Fruit fly (Drosophila melanogaster) whole organism, embryonic: ENCODE data around the gene MTPAP.

ENCODE experiments used
- ATbp ChIP-seq: fragments of 200-800 bp; sonication (Bioruptor generic); optimal IDR thresholded peaks from 2 replicates; lab custom pipeline; 2017; ENCODE audit warnings: missing biosample characterization, mild to moderate bottlenecking, missing genetic modification characterization, missing genetic modification reagents
- Ada2b ChIP-seq: fragments of 200-800 bp; sonication (Bioruptor generic); IDR thresholded peaks from 2 replicates; pipeline ENCODE4 v1.3.6; 2022; ENCODE audit warnings: missing biosample characterization, missing genetic modification characterization
- Antp ChIP-seq: fragments of 200-800 bp; sonication (Bioruptor generic); optimal IDR thresholded peaks from 3 replicates; lab custom pipeline; 2016; ENCODE audit warnings: missing biosample characterization, missing genetic modification characterization
- BEAF-32 ChIP-seq: fragments of 200-800 bp; sonication (Bioruptor generic); optimal IDR thresholded peaks from 3 replicates; lab custom pipeline; 2017; ENCODE audit warnings: missing biosample characterization, missing genetic modification characterization, mild to moderate bottlenecking, moderate library complexity, missing genetic modification reagents
- CG10267 ChIP-seq: fragments of 200-800 bp; sonication (Bioruptor generic); optimal IDR thresholded peaks from 2 replicates; lab custom pipeline; 2018; ENCODE audit warnings: missing biosample characterization, mild to moderate bottlenecking, missing genetic modification characterization, moderate library complexity
- CG12391 ChIP-seq: fragments of 200-800 bp; sonication (Bioruptor generic); optimal IDR thresholded peaks from 3 replicates; lab custom pipeline; 2018; ENCODE audit warnings: missing biosample characterization, mild to moderate bottlenecking, missing genetic modification characterization, moderate library complexity
- CG13296 ChIP-seq: fragments of 200-800 bp; sonication (Bioruptor generic); optimal IDR thresholded peaks from 3 replicates; lab custom pipeline; 2018; ENCODE audit warnings: missing biosample characterization, mild to moderate bottlenecking, missing genetic modification characterization
- CG14050 ChIP-seq: fragments of 200-800 bp; sonication (Bioruptor generic); IDR thresholded peaks from 3 replicates; pipeline ENCODE4 v1.3.6; 2022; ENCODE audit warnings: missing biosample characterization, missing genetic modification characterization
- CG14710 ChIP-seq: fragments of 200-800 bp; sonication (Bioruptor generic); optimal IDR thresholded peaks from 3 replicates; lab custom pipeline; 2019; ENCODE audit warnings: missing biosample characterization, mild to moderate bottlenecking, missing genetic modification characterization, moderate library complexity
- CG17186 ChIP-seq: fragments of 200-800 bp; sonication (Bioruptor generic); optimal IDR thresholded peaks from 3 replicates; lab custom pipeline; 2017; ENCODE audit warnings: missing biosample characterization, missing genetic modification reagents, missing genetic modification characterization
- CG2712 ChIP-seq: fragments of 200-800 bp; optimal IDR thresholded peaks from 3 replicates; lab custom pipeline; 2019; ENCODE audit warnings: missing biosample characterization, mild to moderate bottlenecking, missing genetic modification characterization, moderate library complexity
- CG2875 ChIP-seq: fragments of 200-800 bp; sonication (Bioruptor generic); optimal IDR thresholded peaks from 2 replicates; lab custom pipeline; 2017; ENCODE audit warnings: missing biosample characterization, mild to moderate bottlenecking, missing genetic modification characterization, missing genetic modification reagents
- CG30020 ChIP-seq: fragments of 200-800 bp; optimal IDR thresholded peaks from 2 replicates; lab custom pipeline; 2019; ENCODE audit warnings: missing biosample characterization, mild to moderate bottlenecking, missing genetic modification characterization, moderate library complexity
- CG31365 ChIP-seq: fragments of 200-800 bp; sonication (Bioruptor generic); optimal IDR thresholded peaks from 2 replicates; lab custom pipeline; 2018; ENCODE audit warnings: missing biosample characterization, mild to moderate bottlenecking, missing genetic modification characterization
- CG33213 ChIP-seq: fragments of 200-800 bp; sonication (Bioruptor generic); optimal IDR thresholded peaks from 3 replicates; lab custom pipeline; 2016; ENCODE audit warnings: missing biosample characterization, missing genetic modification characterization
- CG6254 ChIP-seq: fragments of 200-800 bp; sonication (Bioruptor generic); optimal IDR thresholded peaks from 3 replicates; lab custom pipeline; 2017; ENCODE audit warnings: mild to moderate bottlenecking, missing biosample characterization, missing genetic modification reagents, missing genetic modification characterization
- CG6854 ChIP-seq: fragments of 200-800 bp; sonication (Bioruptor generic); optimal IDR thresholded peaks from 3 replicates; lab custom pipeline; 2017; ENCODE audit warnings: missing biosample characterization, mild to moderate bottlenecking, missing genetic modification characterization
- CG7928 ChIP-seq: fragments of 200-800 bp; sonication (Bioruptor generic); optimal IDR thresholded peaks from 2 replicates; lab custom pipeline; 2017; ENCODE audit warnings: missing biosample characterization, mild to moderate bottlenecking, missing genetic modification characterization
- CG8388 ChIP-seq: fragments of 200-800 bp; sonication (Bioruptor generic); optimal IDR thresholded peaks from 2 replicates; lab custom pipeline; 2019; ENCODE audit warnings: missing biosample characterization, mild to moderate bottlenecking, missing genetic modification characterization, moderate library complexity
- CG9932 ChIP-seq: fragments of 200-800 bp; sonication (Bioruptor generic); IDR thresholded peaks from 2 replicates; pipeline ENCODE4 v1.3.6; 2022; ENCODE audit warnings: missing biosample characterization, missing genetic modification characterization
- CHES-1-like ChIP-seq: fragments of 200-800 bp; sonication (Bioruptor generic); optimal IDR thresholded peaks from 2 replicates; lab custom pipeline; 2016; ENCODE audit warnings: missing biosample characterization, missing genetic modification characterization
- CoRest ChIP-seq: fragments of 200-800 bp; sonication (Bioruptor generic); optimal IDR thresholded peaks from 3 replicates; lab custom pipeline; 2018; ENCODE audit warnings: missing biosample characterization, mild to moderate bottlenecking, missing genetic modification characterization, moderate library complexity
- D ChIP-seq, 2 experiments: fragments of 200-800 bp in 1 of 2; fragments of >200 bp in 1 of 2; sonication (Bioruptor generic) in 1 of 2; optimal IDR thresholded peaks; 2 replicates in 1 of 2; 3 replicates in 1 of 2; lab custom pipeline; 2017; ENCODE audit warnings: mild to moderate bottlenecking in 1 of 2, missing biosample characterization in 1 of 2, missing genetic modification characterization in 1 of 2, missing genetic modification reagents in 1 of 2
- Dref ChIP-seq: fragments of 200-800 bp; sonication (Bioruptor generic); IDR thresholded peaks from 2 replicates; pipeline ENCODE4 v1.3.6; 2022; ENCODE audit warnings: missing biosample characterization, missing genetic modification characterization
- ERR ChIP-seq: fragments of 200-800 bp; sonication (Bioruptor generic); optimal IDR thresholded peaks from 2 replicates; lab custom pipeline; 2016; ENCODE audit warnings: missing biosample characterization, missing genetic modification characterization
- Mrtf ChIP-seq: fragments of 200-800 bp; sonication (Bioruptor generic); IDR thresholded peaks from 3 replicates; pipeline ENCODE4 v1.3.6; 2022; ENCODE audit warnings: missing biosample characterization, missing genetic modification characterization
- Oaz ChIP-seq: fragments of 200-800 bp; sonication (Bioruptor generic); IDR thresholded peaks from 2 replicates; pipeline ENCODE4 v1.3.6; 2022; ENCODE audit warnings: missing biosample characterization, missing genetic modification characterization
- Side ChIP-seq: fragments of 200-800 bp; sonication (Bioruptor generic); optimal IDR thresholded peaks from 2 replicates; lab custom pipeline; 2016; ENCODE audit warnings: missing biosample characterization, missing genetic modification characterization
- Taf1 ChIP-seq: fragments of 200-800 bp; sonication (Bioruptor generic); IDR thresholded peaks from 2 replicates; pipeline ENCODE4 v1.3.6; 2022; ENCODE audit warnings: missing biosample characterization, missing genetic modification characterization
- Trl ChIP-seq, 3 experiments: fragments of >200 bp in 2 of 3; fragments of 200-800 bp in 1 of 3; sonication (Bioruptor generic) in 1 of 3; optimal IDR thresholded peaks; 2 replicates in 1 of 3; 3 replicates in 2 of 3; lab custom pipeline; 2016 to 2017; ENCODE audit warnings: missing biosample characterization in 1 of 3, missing genetic modification characterization in 1 of 3
- Usf ChIP-seq: fragments of 200-800 bp; sonication (Bioruptor generic); optimal IDR thresholded peaks from 2 replicates; lab custom pipeline; 2017; ENCODE audit warnings: missing genotype, missing biosample characterization, missing genetic modification characterization
- eve ChIP-seq, 2 experiments: fragments of >200 bp; optimal IDR thresholded peaks; 2 replicates each; lab custom pipeline; 2017; ENCODE audit warnings: missing biosample characterization in 2 of 2, missing genetic modification characterization in 2 of 2
- gcm2 ChIP-seq: fragments of 200-800 bp; sonication (Bioruptor generic); optimal IDR thresholded peaks from 2 replicates; lab custom pipeline; 2016; ENCODE audit warnings: missing biosample characterization, missing genetic modification characterization
- gfzf ChIP-seq: fragments of 200-800 bp; sonication (Bioruptor generic); optimal IDR thresholded peaks from 2 replicates; lab custom pipeline; 2016; ENCODE audit warnings: missing biosample characterization, mild to moderate bottlenecking, missing genetic modification characterization, moderate library complexity
- gro ChIP-seq: fragments of 200-800 bp; sonication (Bioruptor generic); optimal IDR thresholded peaks from 2 replicates; lab custom pipeline; 2016; ENCODE audit warnings: missing biosample characterization, missing genetic modification characterization
- gt ChIP-seq: fragments of 200-800 bp; sonication (Bioruptor generic); IDR thresholded peaks from 2 replicates; pipeline ENCODE4 v1.3.6; 2022; ENCODE audit warnings: missing biosample characterization, missing genetic modification characterization
- hbn ChIP-seq: fragments of 200-800 bp; sonication (Bioruptor generic); IDR thresholded peaks from 2 replicates; pipeline ENCODE4 v1.3.6; 2022; ENCODE audit warnings: missing biosample characterization, missing genetic modification characterization; ENCODE audit not compliant: partially characterized antibody
- kah ChIP-seq: fragments of 200-800 bp; sonication (Bioruptor generic); optimal IDR thresholded peaks from 2 replicates; lab custom pipeline; 2018; ENCODE audit warnings: missing biosample characterization, mild to moderate bottlenecking, missing genetic modification characterization
- lbe ChIP-seq: fragments of 200-800 bp; sonication (Bioruptor generic); optimal IDR thresholded peaks from 2 replicates; lab custom pipeline; 2016; ENCODE audit warnings: missing biosample characterization, mild to moderate bottlenecking, missing genetic modification characterization
- lola ChIP-seq, 3 experiments: fragments of >200 bp in 2 of 3; fragments of 200-800 bp in 1 of 3; sonication (Bioruptor generic) in 1 of 3; optimal IDR thresholded peaks; 2 replicates each; lab custom pipeline; 2017 to 2019; ENCODE audit warnings: missing biosample characterization in 3 of 3, missing genetic modification characterization in 3 of 3, mild to moderate bottlenecking in 1 of 3, moderate library complexity in 1 of 3
- nom ChIP-seq: fragments of 200-800 bp; sonication (Bioruptor generic); optimal IDR thresholded peaks from 2 replicates; lab custom pipeline; 2017; ENCODE audit warnings: missing biosample characterization, missing genetic modification characterization, mild to moderate bottlenecking, moderate library complexity, missing genetic modification reagents
- pfk ChIP-seq: fragments of 200-800 bp; sonication (Bioruptor generic); optimal IDR thresholded peaks from 2 replicates; lab custom pipeline; 2018; ENCODE audit warnings: missing biosample characterization, mild to moderate bottlenecking, missing genetic modification characterization, moderate library complexity
- tll ChIP-seq, 2 experiments: fragments of 200-800 bp in 1 of 2; fragments of >200 bp in 1 of 2; sonication (Bioruptor generic) in 1 of 2; optimal IDR thresholded peaks; 2 replicates each; lab custom pipeline; 2017 to 2019; ENCODE audit warnings: missing biosample characterization in 2 of 2, missing genetic modification characterization in 2 of 2, mild to moderate bottlenecking in 1 of 2, moderate library complexity in 1 of 2
- trem ChIP-seq: fragments of 200-800 bp; optimal IDR thresholded peaks from 3 replicates; lab custom pipeline; 2019; ENCODE audit warnings: missing biosample characterization, mild to moderate bottlenecking, missing genetic modification characterization, moderate library complexity
- usp ChIP-seq: fragments of >200 bp; optimal IDR thresholded peaks from 2 replicates; lab custom pipeline; 2017; ENCODE audit warnings: missing biosample characterization, missing genetic modification characterization
- wdn ChIP-seq: fragments of 200-800 bp; sonication (Bioruptor generic); IDR thresholded peaks from 2 replicates; pipeline ENCODE4 v1.3.6; 2022; ENCODE audit warnings: missing biosample characterization, missing genetic modification characterization
- zfh1 ChIP-seq: fragments of 200-800 bp; sonication (Bioruptor generic); IDR thresholded peaks from 3 replicates; pipeline ENCODE4 v1.3.6; 2022; ENCODE audit warnings: missing biosample characterization, missing genetic modification characterization

MTPAP gene

dm6 chrX:1370104-1370802, 21.1 kb upstream of the MTPAP start, which contains the start of gene ssx (continued):
- TF ChIP-seq gfzf (GFP tag; lab: Kevin White, UChicago) (peak; percentile 50), Dref (peak; percentile 78), CG14710 (peak; percentile 28), CG13296 (GFP tag; lab: Kevin White, UChicago) (no peak), gt (GFP tag; lab: Robert Waterston, UW) (no peak), hbn (GFP tag; lab: Robert Waterston, UW) (peak; percentile 77), wdn (peak; percentile 44; the same call in 1 of the 2 replicates), CG30020 (tag; lab: Kevin White, UChicago) (peak; percentile 29), lbe (GFP tag; lab: Kevin White, UChicago) (peak; percentile 9), usp (GFP tag; lab: Kevin White, UChicago) (no peak), gro (GFP tag; lab: Kevin White, UChicago) (no peak), CG2712 (tag; lab: Kevin White, UChicago) (peak; percentile 49), lola (GFP tag; optimal IDR thresholded peaks at IDR 0.05; lab: Kevin White, UChicago) (peak in 1 of 3 experiments; percentile 11), pfk (GFP tag; lab: Kevin White, UChicago) (no peak), eve (GFP tag; optimal IDR thresholded peaks at IDR 0.05; lab: Kevin White, UChicago) (no peak), CG6854 (GFP tag; lab: Kevin White, UChicago) (peak; percentile 3), Oaz (GFP tag; lab: Robert Waterston, UW) (no peak), trem (tag; lab: Kevin White, UChicago) (peak; percentile 50), Usf (GFP tag; lab: Kevin White, UChicago) (no peak), CG31365 (tag; lab: Kevin White, UChicago) (no peak), CG10267 (tag; lab: Kevin White, UChicago) (peak; percentile 41), gcm2 (GFP tag; lab: Kevin White, UChicago) (no peak), Trl (optimal IDR thresholded peaks at IDR 0.05; lab: Kevin White, UChicago) (no peak), Trl (GFP tag; optimal IDR thresholded peaks at IDR 0.05; lab: Kevin White, UChicago) (peak; percentile 13), kah (GFP tag; lab: Kevin White, UChicago) (no peak), CG8388 (GFP tag; lab: Kevin White, UChicago) (peak; percentile 30), CoRest (tag; lab: Kevin White, UChicago) (peak; percentile 3), CG14050 (GFP tag; lab: Robert Waterston, UW) (no peak), Mrtf (GFP tag; lab: Robert Waterston, UW) (0 out of 3 replicates have a peak, but pooled peaks have one; percentile 23), zfh1 (GFP tag; lab: Robert Waterston, UW) (peak; percentile 58; the same call in 2 of the 3 replicates), Taf1 (GFP tag; lab: Robert Waterston, UW) (no peak), ERR (no peak), CG2875 (no peak), Antp (GFP tag; lab: Kevin White, UChicago) (peak; percentile 35), nom (GFP tag; lab: Kevin White, UChicago) (no peak), CG12391 (tag; lab: Kevin White, UChicago) (peak; percentile 50), Side (GFP tag; lab: Kevin White, UChicago) (peak; percentile 40), tll (GFP tag; optimal IDR thresholded peaks at IDR 0.05; lab: Kevin White, UChicago) (peak in 1 of 2 experiments; percentile 79), CG7928 (GFP tag; lab: Kevin White, UChicago) (no peak), CG17186 (GFP tag; lab: Kevin White, UChicago) (peak; percentile 70), CG33213 (GFP tag; lab: Kevin White, UChicago) (peak; percentile 40), BEAF-32 (peak; percentile 76), CHES-1-like (peak; percentile 21), D (optimal IDR thresholded peaks at IDR 0.05; lab: Kevin White, UChicago) (no peak), D (GFP tag; optimal IDR thresholded peaks at IDR 0.05; lab: Kevin White, UChicago) (no peak), ATbp (peak; percentile 29), CG6254 (GFP tag; lab: Kevin White, UChicago) (no peak), Ada2b (peak; percentile 31; the same call in 1 of the 2 replicates), CG9932 (peak; percentile 43)
